Worm (Caenorhabditis elegans): Measurements from ENCODE around the gene D2063.1.
"Not testable (repeated sequence)": the region's sequence is repeated elsewhere in the genome, so short reads cannot be mapped to it uniquely, and the experiment has no call there.

D2063.1 gene

DNA sequence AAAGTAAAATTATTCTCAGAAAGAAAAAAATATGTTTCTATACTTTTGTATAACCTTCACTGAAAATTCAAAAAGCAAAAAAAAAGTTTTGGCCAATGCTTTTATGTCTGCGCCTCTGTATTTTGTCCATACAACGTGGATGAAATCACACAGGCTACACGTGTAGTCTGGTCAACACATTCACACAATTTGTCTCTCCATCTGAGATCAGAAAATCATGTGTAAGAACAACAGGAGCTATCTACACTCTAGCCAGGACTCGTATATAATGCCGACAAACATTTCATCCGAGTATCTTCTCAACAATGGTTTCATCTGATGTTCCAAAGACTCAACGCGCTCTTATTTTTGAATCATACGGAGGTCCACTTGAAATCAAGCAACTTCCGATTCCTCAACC is at the start of gene D2063.1:
Gene D2063.1, plus strand, starts transcription at position 281 of the 400 bp plus-strand sequence.
- TF ChIP-seq cog-1 (tag; optimal IDR thresholded peaks at IDR 0.05) (no peak), ztf-29 (GFP tag; IDR thresholded peaks at IDR 0.05) (no peak), ref-1 (GFP tag; conservative IDR thresholded peaks at IDR 0.05) (no peak)

DNA sequence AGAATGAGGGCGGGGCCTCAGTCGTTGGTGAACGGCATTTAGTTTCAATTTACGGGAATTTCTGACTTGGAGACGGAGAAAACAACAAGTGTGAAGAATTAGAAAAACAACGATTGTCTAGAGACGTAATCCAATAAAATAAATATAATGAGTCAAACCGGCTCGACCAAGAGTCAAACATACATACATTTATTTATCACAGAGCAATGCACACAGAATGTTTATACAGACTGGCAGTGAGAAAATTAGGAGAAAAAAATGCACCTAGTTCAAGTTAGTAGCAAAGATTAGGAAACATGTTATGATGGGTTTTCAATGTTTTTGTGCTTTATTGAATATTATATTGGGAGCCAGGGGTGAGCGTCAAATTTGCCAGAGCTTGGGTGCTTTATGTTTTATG is 48.2 kb upstream of the D2063.1 start, which contains the start of gene srt-20:
Gene srt-20, minus strand, starts transcription at position 101 of the 400 bp plus-strand sequence.
- not testable (repeated sequence) for TF ChIP-seq ztf-29 (GFP tag; IDR thresholded peaks at IDR 0.05); ztf-23 (GFP tag; IDR thresholded peaks at IDR 0.05); ref-1 (GFP tag; conservative IDR thresholded peaks at IDR 0.05)

- TF ChIP-seq klf-2 (GFP tag; conservative IDR thresholded peaks at IDR 0.05); tab-1 (GFP tag; IDR thresholded peaks at IDR 0.05); ztf-23 (GFP tag; IDR thresholded peaks at IDR 0.05): not testable (repeated sequence)
Measured at ce11 chrV:4281699-4282098, 45.2 kb upstream of the D2063.1 start, which contains the start of gene srt-37. Gene srt-37, minus strand, starts transcription at chrV:4281799.

- TF ChIP-seq ztf-29 (GFP tag; IDR thresholded peaks at IDR 0.05); flt-1 (GFP tag; IDR thresholded peaks at IDR 0.05); cog-1 (tag; optimal IDR thresholded peaks at IDR 0.05): not testable (repeated sequence)
Measured at ce11 chrV:4284737-4285136, 42.2 kb upstream of the D2063.1 start, which contains the start of gene srt-19. Gene srt-19, plus strand, starts transcription at chrV:4285037.

DNA sequence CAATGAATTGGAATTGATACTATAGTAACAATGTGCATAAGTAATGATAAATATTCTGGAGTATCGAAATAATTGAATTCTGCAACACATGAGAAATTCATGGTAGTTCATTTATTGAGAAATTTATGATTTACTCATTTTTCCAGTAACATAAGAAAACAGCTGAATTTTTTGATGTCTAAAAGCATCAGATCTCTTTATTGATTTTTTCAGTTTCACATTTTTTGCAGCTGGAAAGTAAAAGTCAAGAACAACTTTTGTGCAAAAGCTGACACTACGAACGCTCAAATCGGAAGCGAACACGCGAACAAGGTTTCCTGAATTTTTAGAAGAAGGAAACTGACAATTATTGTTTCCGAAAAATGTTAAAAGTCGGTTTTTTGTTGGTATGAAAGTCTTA is 36.8 kb upstream of the D2063.1 start, which contains the start of gene srh-193:
Gene srh-193, minus strand, starts transcription at position 101 of the 400 bp plus-strand sequence.
- TF ChIP-seq ztf-29 (GFP tag; IDR thresholded peaks at IDR 0.05); med-1 (GFP tag; optimal IDR thresholded peaks at IDR 0.05; ENCODE audit: insufficient read depth); T22C8.4 (GFP tag; IDR thresholded peaks at IDR 0.05): not testable (repeated sequence)

- TF ChIP-seq ztf-29, flt-1, tab-1 (GFP tag; IDR thresholded peaks at IDR 0.05): not testable (repeated sequence)
Measured at ce11 chrV:4293425-4293824, 33.5 kb upstream of the D2063.1 start, which contains the start of gene srh-194. Gene srh-194, minus strand, starts transcription at chrV:4293525.

DNA sequence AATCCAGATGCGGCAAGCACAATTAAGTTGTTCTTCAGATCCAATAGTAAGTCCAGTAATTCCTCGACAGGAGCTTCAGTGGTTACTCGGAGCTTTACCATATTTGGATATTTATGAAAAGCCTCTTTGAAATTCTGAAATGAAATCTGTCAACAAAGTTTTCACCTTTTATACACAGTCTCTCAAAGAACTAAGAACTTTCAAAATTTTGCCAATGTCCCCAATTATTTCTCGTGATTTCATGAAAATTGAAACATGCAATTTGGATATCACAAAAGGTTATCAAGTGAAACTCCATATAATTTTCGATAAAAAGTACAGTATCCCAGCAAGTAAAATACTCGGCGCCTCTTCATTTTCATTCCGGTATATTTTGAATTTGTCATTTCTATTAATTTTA is 31.0 kb upstream of the D2063.1 start, which contains the start of gene F47D2.11:
Gene F47D2.11, minus strand, starts transcription at position 101 of the 400 bp plus-strand sequence.
- TF ChIP-seq ztf-29 (GFP tag; IDR thresholded peaks at IDR 0.05) (no peak), ztf-23 (GFP tag; IDR thresholded peaks at IDR 0.05) (no peak), flt-1 (GFP tag; IDR thresholded peaks at IDR 0.05) (no peak), med-1 (GFP tag; optimal IDR thresholded peaks at IDR 0.05; ENCODE audit: insufficient read depth) (no peak), klf-2 (GFP tag; conservative IDR thresholded peaks at IDR 0.05) (no peak), tab-1 (GFP tag; IDR thresholded peaks at IDR 0.05) (no peak), T22C8.4 (GFP tag; IDR thresholded peaks at IDR 0.05) (no peak), ref-1 (GFP tag; conservative IDR thresholded peaks at IDR 0.05) (no peak), cog-1 (tag; optimal IDR thresholded peaks at IDR 0.05) (no peak)

DNA sequence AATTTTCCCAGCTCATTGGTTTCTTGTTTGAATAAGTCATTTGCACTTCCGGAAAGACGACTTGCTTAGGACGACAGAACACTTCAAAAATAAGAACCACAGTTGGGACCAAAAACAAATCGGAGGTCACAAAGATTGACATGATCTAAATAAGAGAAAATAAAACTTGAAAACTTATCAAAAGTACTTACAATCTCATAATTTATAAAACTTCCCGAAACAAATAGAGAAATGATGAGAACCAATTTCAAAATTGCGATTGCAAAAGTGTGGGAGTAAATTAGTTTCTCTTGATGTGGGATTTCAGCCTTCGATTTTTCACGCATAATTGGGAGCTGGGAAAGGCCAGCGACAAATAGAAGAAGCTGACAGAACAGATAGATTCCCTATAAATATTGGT is 28.3 kb upstream of the D2063.1 start, which contains the start of gene ZC132.11:
Gene ZC132.11, minus strand, starts transcription at position 101 of the 400 bp plus-strand sequence.
- TF ChIP-seq ztf-23 (GFP tag; IDR thresholded peaks at IDR 0.05) (no peak), med-1 (GFP tag; optimal IDR thresholded peaks at IDR 0.05; ENCODE audit: insufficient read depth) (no peak), ztf-29 (GFP tag; IDR thresholded peaks at IDR 0.05) (no peak), cog-1 (tag; optimal IDR thresholded peaks at IDR 0.05) (no peak), tab-1 (GFP tag; IDR thresholded peaks at IDR 0.05) (no peak), ref-1 (GFP tag; conservative IDR thresholded peaks at IDR 0.05) (no peak), klf-2 (GFP tag; conservative IDR thresholded peaks at IDR 0.05) (no peak), flt-1 (GFP tag; IDR thresholded peaks at IDR 0.05) (no peak), T22C8.4 (GFP tag; IDR thresholded peaks at IDR 0.05) (no peak)

ce11 chrV:4299741-4300140 is 27.2 kb upstream of the D2063.1 start, which contains the start of gene ZC132.3:
Gene ZC132.3, minus strand, starts transcription at chrV:4299841.
- TF ChIP-seq klf-2 (GFP tag; conservative IDR thresholded peaks at IDR 0.05) (no peak), ref-1 (GFP tag; conservative IDR thresholded peaks at IDR 0.05) (no peak), flt-1 (GFP tag; IDR thresholded peaks at IDR 0.05) (no peak), ztf-29 (GFP tag; IDR thresholded peaks at IDR 0.05) (no peak), ztf-23 (GFP tag; IDR thresholded peaks at IDR 0.05) (no peak), tab-1 (GFP tag; IDR thresholded peaks at IDR 0.05) (no peak), cog-1 (tag; optimal IDR thresholded peaks at IDR 0.05) (no peak), med-1 (GFP tag; optimal IDR thresholded peaks at IDR 0.05; ENCODE audit: insufficient read depth) (no peak), T22C8.4 (GFP tag; IDR thresholded peaks at IDR 0.05) (no peak)

DNA sequence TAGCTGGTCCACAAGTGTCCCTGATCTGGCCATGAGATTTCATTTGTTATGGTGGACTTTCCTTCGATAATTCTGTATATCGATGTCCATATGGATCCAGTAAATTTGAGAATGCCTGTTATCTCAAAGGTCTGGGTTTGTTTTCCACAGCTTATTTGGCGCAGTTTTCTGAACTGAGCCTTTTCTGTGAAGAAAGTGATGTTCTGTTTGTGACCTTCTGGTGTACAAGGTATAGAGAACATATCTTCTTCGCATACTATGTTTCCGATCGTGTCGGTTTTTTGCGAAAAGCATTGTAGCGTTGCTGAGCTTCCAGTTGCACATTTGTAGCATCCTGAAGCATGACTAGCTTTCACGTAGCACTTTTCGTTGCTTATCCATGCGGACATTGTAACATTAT is 24.1 kb upstream of the D2063.1 start:
- no peak for TF ChIP-seq klf-2 (GFP tag; conservative IDR thresholded peaks at IDR 0.05)

ce11 chrV:4303793-4304192 is 23.1 kb upstream of the D2063.1 start:
- TF ChIP-seq ztf-23 (GFP tag; IDR thresholded peaks at IDR 0.05) (no peak), ztf-29 (GFP tag; IDR thresholded peaks at IDR 0.05) (no peak), klf-2 (GFP tag; conservative IDR thresholded peaks at IDR 0.05) (no peak), tab-1 (GFP tag; IDR thresholded peaks at IDR 0.05) (no peak), flt-1 (GFP tag; IDR thresholded peaks at IDR 0.05) (no peak), T22C8.4 (GFP tag; IDR thresholded peaks at IDR 0.05) (no peak), med-1 (GFP tag; optimal IDR thresholded peaks at IDR 0.05; ENCODE audit: insufficient read depth) (no peak)
